Fruit fly (Drosophila melanogaster): ENCODE measurements around the gene Gr93b.

dm6 chr3R:21823699-21824406, 19.7 kb downstream of the Gr93b start:
- no peak for TF ChIP-seq CG8478 (optimal IDR thresholded peaks at IDR 0.05)
- no peak for TF ChIP-seq CTCF (optimal IDR thresholded peaks at IDR 0.05)
